Fruit fly (Drosophila melanogaster) whole organism, embryonic: ENCODE measurements around the gene nompC.

Experiments
- Aef1 ChIP-seq: fragments of 200-800 bp; sonication (Bioruptor generic); IDR thresholded peaks from 3 replicates; pipeline ENCODE4 v1.3.6; 2022; ENCODE audit warnings: missing biosample characterization, missing genetic modification characterization
- Bdp1 ChIP-seq: fragments of 200-800 bp; sonication (Bioruptor generic); optimal IDR thresholded peaks from 3 replicates; lab custom pipeline; 2016; ENCODE audit warnings: missing biosample characterization, missing genetic modification characterization
- BtbVII ChIP-seq: fragments of 200-800 bp; sonication (Bioruptor generic); optimal IDR thresholded peaks from 3 replicates; lab custom pipeline; 2017; ENCODE audit warnings: missing biosample characterization, mild to moderate bottlenecking, missing genetic modification characterization
- C15 ChIP-seq: fragments of 200-800 bp; sonication (Bioruptor generic); IDR thresholded peaks from 3 replicates; pipeline ENCODE4 v1.3.6; 2022; ENCODE audit warnings: missing biosample characterization, missing genetic modification characterization
- CG10979 ChIP-seq: fragments of 200-800 bp; sonication (Bioruptor generic); optimal IDR thresholded peaks from 2 replicates; lab custom pipeline; 2018; ENCODE audit warnings: missing biosample characterization, mild to moderate bottlenecking, missing genetic modification characterization, moderate library complexity
- CG11456 ChIP-seq: fragments of 200-800 bp; sonication (Bioruptor generic); IDR thresholded peaks from 3 replicates; pipeline ENCODE4 v1.3.6; 2022; ENCODE audit warnings: missing biosample characterization, missing genetic modification characterization
- CG14441 ChIP-seq: fragments of 200-800 bp; sonication (Bioruptor generic); IDR thresholded peaks from 2 replicates; pipeline ENCODE4 v1.3.6; 2022; ENCODE audit warnings: missing biosample characterization, missing genetic modification characterization
- CG14667 ChIP-seq: fragments of 200-800 bp; sonication (Bioruptor generic); IDR thresholded peaks from 2 replicates; pipeline ENCODE4 v1.3.6; 2022; ENCODE audit warnings: missing biosample characterization, missing genetic modification characterization
- CG14710 ChIP-seq: fragments of 200-800 bp; sonication (Bioruptor generic); optimal IDR thresholded peaks from 3 replicates; lab custom pipeline; 2019; ENCODE audit warnings: missing biosample characterization, mild to moderate bottlenecking, missing genetic modification characterization, moderate library complexity
- CG15011 ChIP-seq: fragments of 200-800 bp; sonication (Bioruptor generic); optimal IDR thresholded peaks from 3 replicates; lab custom pipeline; 2018; ENCODE audit warnings: missing biosample characterization, mild to moderate bottlenecking, missing genetic modification characterization
- CG15479 ChIP-seq: fragments of 200-800 bp; sonication (Bioruptor generic); optimal IDR thresholded peaks from 3 replicates; lab custom pipeline; 2019; ENCODE audit warnings: missing biosample characterization, mild to moderate bottlenecking, missing genetic modification characterization, moderate library complexity
- CG15696 ChIP-seq: fragments of 200-800 bp; sonication (Bioruptor generic); optimal IDR thresholded peaks from 2 replicates; lab custom pipeline; 2019; ENCODE audit warnings: missing biosample characterization, mild to moderate bottlenecking, missing genetic modification characterization, moderate library complexity
- CG16813 ChIP-seq: fragments of 200-800 bp; sonication (Bioruptor generic); IDR thresholded peaks from 3 replicates; pipeline ENCODE4 v1.3.6; 2022; ENCODE audit warnings: missing biosample characterization, missing genetic modification characterization; ENCODE audit not compliant: partially characterized antibody
- CG2678 ChIP-seq: fragments of 200-800 bp; sonication (Bioruptor generic); optimal IDR thresholded peaks from 3 replicates; lab custom pipeline; 2019; ENCODE audit warnings: missing biosample characterization, mild to moderate bottlenecking, missing genetic modification characterization, moderate library complexity
- CG2875 ChIP-seq: fragments of 200-800 bp; sonication (Bioruptor generic); optimal IDR thresholded peaks from 2 replicates; lab custom pipeline; 2017; ENCODE audit warnings: missing biosample characterization, mild to moderate bottlenecking, missing genetic modification characterization, missing genetic modification reagents
- CG32767 ChIP-seq: fragments of 200-800 bp; sonication (Bioruptor generic); IDR thresholded peaks from 2 replicates; pipeline ENCODE4 v1.3.6; 2022; ENCODE audit warnings: missing biosample characterization, missing genetic modification characterization
- CG7745 ChIP-seq: fragments of 200-800 bp; sonication (Bioruptor generic); optimal IDR thresholded peaks from 2 replicates; lab custom pipeline; 2018; ENCODE audit warnings: missing biosample characterization, mild to moderate bottlenecking, missing genetic modification characterization, moderate library complexity
- CG7963 ChIP-seq: fragments of 200-800 bp; sonication (Bioruptor generic); IDR thresholded peaks from 3 replicates; pipeline ENCODE4 v1.3.6; 2022; ENCODE audit warnings: missing biosample characterization, missing genetic modification characterization; ENCODE audit not compliant: partially characterized antibody
- CG8924 ChIP-seq: fragments of 200-800 bp; optimal IDR thresholded peaks from 3 replicates; lab custom pipeline; 2019; ENCODE audit warnings: missing biosample characterization, mild to moderate bottlenecking, missing genetic modification characterization, moderate library complexity
- CG9437 ChIP-seq: fragments of 200-800 bp; sonication (Bioruptor generic); optimal IDR thresholded peaks from 2 replicates; lab custom pipeline; 2018; ENCODE audit warnings: missing biosample characterization, mild to moderate bottlenecking, missing genetic modification characterization
- CG9609 ChIP-seq: fragments of 200-800 bp; sonication (Bioruptor generic); optimal IDR thresholded peaks from 3 replicates; lab custom pipeline; 2016; ENCODE audit warnings: missing biosample characterization, missing genetic modification characterization
- CG9932 ChIP-seq: fragments of 200-800 bp; sonication (Bioruptor generic); IDR thresholded peaks from 2 replicates; pipeline ENCODE4 v1.3.6; 2022; ENCODE audit warnings: missing biosample characterization, missing genetic modification characterization
- D19A ChIP-seq: fragments of 200-800 bp; optimal IDR thresholded peaks from 3 replicates; lab custom pipeline; 2019; ENCODE audit warnings: missing biosample characterization, mild to moderate bottlenecking, missing genetic modification characterization, moderate library complexity
- Dek ChIP-seq: fragments of 200-800 bp; sonication (Bioruptor generic); optimal IDR thresholded peaks from 3 replicates; lab custom pipeline; 2019; ENCODE audit warnings: missing biosample characterization, mild to moderate bottlenecking, missing genetic modification characterization, moderate library complexity
- E2f1 ChIP-seq: fragments of 200-800 bp; sonication (Bioruptor generic); IDR thresholded peaks from 2 replicates; pipeline ENCODE4 v1.3.6; 2022; ENCODE audit warnings: missing biosample characterization, missing genetic modification characterization
- Hr3 ChIP-seq: fragments of 200-800 bp; sonication (Bioruptor generic); optimal IDR thresholded peaks from 3 replicates; lab custom pipeline; 2016; ENCODE audit warnings: missing biosample characterization, missing genetic modification characterization
- Hr51 ChIP-seq, 2 experiments: fragments of 200-800 bp; sonication (Bioruptor generic); optimal IDR thresholded peaks; 2 replicates in 1 of 2; 3 replicates in 1 of 2; lab custom pipeline; 2016 to 2018; ENCODE audit warnings: missing biosample characterization in 2 of 2, missing genetic modification characterization in 2 of 2, mild to moderate bottlenecking in 1 of 2, moderate library complexity in 1 of 2
- Hr78 ChIP-seq, 2 experiments: fragments of 200-800 bp in 1 of 2; fragments of >200 bp in 1 of 2; sonication (Bioruptor generic) in 1 of 2; optimal IDR thresholded peaks; 2 replicates each; lab custom pipeline; 2017 to 2019; ENCODE audit warnings: missing biosample characterization in 2 of 2, missing genetic modification characterization in 2 of 2, mild to moderate bottlenecking in 1 of 2, moderate library complexity in 1 of 2
- Jarid2 ChIP-seq: fragments of 200-800 bp; sonication (Bioruptor generic); optimal IDR thresholded peaks from 3 replicates; lab custom pipeline; 2017; ENCODE audit warnings: mild to moderate bottlenecking, missing biosample characterization, missing genetic modification reagents, missing genetic modification characterization
- Nf-YC ChIP-seq: fragments of 200-800 bp; optimal IDR thresholded peaks from 3 replicates; lab custom pipeline; 2019; ENCODE audit warnings: missing biosample characterization, mild to moderate bottlenecking, missing genetic modification characterization, moderate library complexity
- Oli ChIP-seq: fragments of 200-800 bp; sonication (Bioruptor generic); optimal IDR thresholded peaks from 2 replicates; lab custom pipeline; 2018; ENCODE audit warnings: missing biosample characterization, mild to moderate bottlenecking, missing genetic modification characterization, moderate library complexity
- Rfx ChIP-seq: fragments of 200-800 bp; sonication (Bioruptor generic); IDR thresholded peaks from 2 replicates; pipeline ENCODE4 v1.3.6; 2022; ENCODE audit warnings: missing biosample characterization, missing genetic modification characterization
- Ssrp ChIP-seq: fragments of 200-800 bp; sonication (Bioruptor generic); optimal IDR thresholded peaks from 2 replicates; lab custom pipeline; 2018; ENCODE audit warnings: missing biosample characterization, mild to moderate bottlenecking, missing genetic modification characterization, moderate library complexity
- Xrp1 ChIP-seq: fragments of 200-800 bp; sonication (Bioruptor generic); IDR thresholded peaks from 2 replicates; pipeline ENCODE4 v1.3.6; 2022; ENCODE audit warnings: missing biosample characterization, missing genetic modification characterization
- ase ChIP-seq: fragments of 200-800 bp; sonication (Bioruptor generic); IDR thresholded peaks from 3 replicates; pipeline ENCODE4 v1.3.6; 2022; ENCODE audit warnings: missing biosample characterization, missing genetic modification characterization
- cad ChIP-seq: fragments of >200 bp; optimal IDR thresholded peaks from 2 replicates; lab custom pipeline; 2017; ENCODE audit warnings: missing biosample characterization, missing genetic modification characterization
- dysf ChIP-seq: fragments of 200-800 bp; sonication (Bioruptor generic); IDR thresholded peaks from 3 replicates; pipeline ENCODE4 v1.3.6; 2022; ENCODE audit warnings: missing biosample characterization, missing genetic modification characterization
- eve ChIP-seq, 2 experiments: fragments of >200 bp; optimal IDR thresholded peaks; 2 replicates each; lab custom pipeline; 2017; ENCODE audit warnings: missing biosample characterization in 2 of 2, missing genetic modification characterization in 2 of 2
- eyg ChIP-seq: fragments of 200-800 bp; sonication (Bioruptor generic); optimal IDR thresholded peaks from 3 replicates; lab custom pipeline; 2016; ENCODE audit warnings: missing biosample characterization, missing genetic modification characterization
- gt ChIP-seq: fragments of 200-800 bp; sonication (Bioruptor generic); IDR thresholded peaks from 2 replicates; pipeline ENCODE4 v1.3.6; 2022; ENCODE audit warnings: missing biosample characterization, missing genetic modification characterization
- ind ChIP-seq: fragments of 200-800 bp; sonication (Bioruptor generic); optimal IDR thresholded peaks from 3 replicates; lab custom pipeline; 2016; ENCODE audit warnings: missing biosample characterization, missing genetic modification characterization
- jigr1 ChIP-seq: fragments of 200-800 bp; sonication (Bioruptor generic); IDR thresholded peaks from 3 replicates; pipeline ENCODE4 v1.3.6; 2022; ENCODE audit warnings: missing biosample characterization, missing genetic modification characterization
- kni ChIP-seq: fragments of 200-800 bp; sonication (Bioruptor generic); optimal IDR thresholded peaks from 3 replicates; lab custom pipeline; 2017; ENCODE audit warnings: mild to moderate bottlenecking, missing biosample characterization, missing genetic modification reagents, missing genetic modification characterization
- mld ChIP-seq: fragments of 200-800 bp; sonication (Bioruptor generic); IDR thresholded peaks from 3 replicates; pipeline ENCODE4 v1.3.6; 2022; ENCODE audit warnings: missing biosample characterization, missing genetic modification characterization; ENCODE audit not compliant: partially characterized antibody
- pho ChIP-seq: fragments of 200-800 bp; sonication (Bioruptor generic); optimal IDR thresholded peaks from 2 replicates; lab custom pipeline; 2016; ENCODE audit warnings: missing biosample characterization, missing genetic modification characterization
- sima ChIP-seq: fragments of 200-800 bp; sonication (Bioruptor generic); optimal IDR thresholded peaks from 2 replicates; lab custom pipeline; 2016; ENCODE audit warnings: missing biosample characterization, missing genetic modification characterization
- slp2 ChIP-seq: fragments of 200-800 bp; sonication (Bioruptor generic); optimal IDR thresholded peaks from 2 replicates; lab custom pipeline; 2016; ENCODE audit warnings: missing biosample characterization, missing genetic modification characterization
- trh ChIP-seq: fragments of 200-800 bp; sonication (Bioruptor generic); optimal IDR thresholded peaks from 2 replicates; lab custom pipeline; 2016; ENCODE audit warnings: missing biosample characterization, missing genetic modification characterization
- zen2 ChIP-seq: fragments of 200-800 bp; sonication (Bioruptor generic); IDR thresholded peaks from 3 replicates; pipeline ENCODE4 v1.3.6; 2022; ENCODE audit warnings: missing biosample characterization, missing genetic modification characterization; ENCODE audit not compliant: partially characterized antibody

The nompC gene

DNA sequence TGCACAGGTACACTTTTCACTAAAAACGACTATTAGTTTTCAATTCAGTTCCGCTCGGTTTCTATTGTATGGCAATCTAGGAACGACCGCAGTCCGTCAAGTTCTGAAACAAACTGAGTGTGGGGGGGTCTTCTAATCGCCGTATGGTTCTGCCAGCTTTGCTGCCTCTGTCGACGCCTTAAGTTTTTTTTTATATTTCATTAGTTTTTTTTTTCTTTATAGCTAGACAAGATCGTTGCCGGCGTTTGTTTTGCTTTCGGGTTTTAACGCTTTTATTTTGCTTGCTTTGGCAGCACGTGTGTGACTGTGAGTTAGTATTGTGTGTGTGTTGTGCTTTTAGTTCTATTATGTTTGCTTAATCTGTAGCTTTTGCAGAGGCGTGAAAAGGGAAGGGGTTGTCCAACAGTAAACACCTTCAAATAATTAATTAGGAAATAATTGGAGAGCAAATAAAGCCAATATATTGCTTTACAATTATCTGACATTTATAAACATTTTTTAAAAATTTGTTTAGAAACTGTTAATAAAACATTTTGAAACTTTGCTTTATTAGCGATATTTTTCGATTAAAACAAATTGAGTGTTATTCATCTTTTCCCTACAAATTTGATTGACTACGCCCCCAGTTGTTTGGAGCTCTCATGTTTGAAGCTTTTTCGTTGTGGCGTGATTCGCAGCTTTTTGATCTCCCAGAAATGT is 3.7 kb upstream of the nompC start, which contains the start of gene Acsf2 (continued):
- peak; percentile 97 for TF ChIP-seq BtbVII (GFP tag; lab: Kevin White, UChicago)
- TF ChIP-seq ase (GFP tag; lab: Robert Waterston, UW), result peak; percentile 84
- TF ChIP-seq CG32767, result peak; percentile 91
- peak; percentile 93 for TF ChIP-seq Hr3
- TF ChIP-seq Xrp1, result peak; percentile 86
- TF ChIP-seq Oli (tag; lab: Kevin White, UChicago), result peak; percentile 92
- no peak for TF ChIP-seq zen2 (GFP tag; lab: Robert Waterston, UW)
- peak; percentile 35 for TF ChIP-seq CG10979 (tag; lab: Kevin White, UChicago)
- TF ChIP-seq Ssrp, result peak; percentile 74
- TF ChIP-seq CG15696, result peak; percentile 86
- TF ChIP-seq E2f1 (GFP tag; lab: Robert Waterston, UW), result peak; percentile 96
- TF ChIP-seq CG9437 (GFP tag; lab: Kevin White, UChicago), result peak; percentile 88
- peak; percentile 99 for TF ChIP-seq CG2678 (tag; lab: Kevin White, UChicago)
- no peak for TF ChIP-seq CG7963
- TF ChIP-seq D19A, result peak; percentile 84
- peak; percentile 92 for TF ChIP-seq C15 (GFP tag; lab: Robert Waterston, UW)
- no peak for TF ChIP-seq mld (GFP tag; lab: Robert Waterston, UW)
- TF ChIP-seq Jarid2, result peak; percentile 81
- no peak for TF ChIP-seq kni (GFP tag; lab: Kevin White, UChicago)
- peak; percentile 90 for TF ChIP-seq eyg (GFP tag; lab: Kevin White, UChicago)
- TF ChIP-seq pho (GFP tag; lab: Kevin White, UChicago), result peak; percentile 99
- TF ChIP-seq CG2875 (GFP tag; lab: Kevin White, UChicago), result no peak
- TF ChIP-seq Aef1 (GFP tag; lab: Robert Waterston, UW), result peak; percentile 96
- TF ChIP-seq ind (GFP tag; lab: Kevin White, UChicago), result peak; percentile 98
- no peak for TF ChIP-seq CG15479 (GFP tag; lab: Kevin White, UChicago)
- peak; percentile 90 for TF ChIP-seq Nf-YC
- peak; percentile 95 for TF ChIP-seq CG14441 (GFP tag; lab: Robert Waterston, UW)
- peak; percentile 91 for TF ChIP-seq slp2 (GFP tag; lab: Kevin White, UChicago)
- peak; percentile 94 for TF ChIP-seq CG9609
- peak; percentile 80 for TF ChIP-seq Bdp1 (GFP tag; lab: Kevin White, UChicago)
- peak; percentile 99 for TF ChIP-seq dysf
- no peak for TF ChIP-seq gt (GFP tag; lab: Robert Waterston, UW)
- peak; percentile 98 for TF ChIP-seq CG8924 (tag; lab: Kevin White, UChicago)
- TF ChIP-seq Hr78 (GFP tag; optimal IDR thresholded peaks at IDR 0.05; lab: Kevin White, UChicago), result no peak
- TF ChIP-seq sima (GFP tag; lab: Kevin White, UChicago), result peak; percentile 81
- TF ChIP-seq CG11456 (GFP tag; lab: Robert Waterston, UW), result peak; percentile 98
- TF ChIP-seq Dek, result peak; percentile 98
- TF ChIP-seq jigr1 (GFP tag; lab: Robert Waterston, UW), result peak; percentile 86; the same call in 2 of the 3 replicates
- TF ChIP-seq CG9932 (GFP tag; lab: Robert Waterston, UW), result peak; percentile 98
- peak; percentile 98 for TF ChIP-seq CG15011 (GFP tag; lab: Kevin White, UChicago)
- TF ChIP-seq trh, result peak; percentile 77
- TF ChIP-seq Hr51 (GFP tag; optimal IDR thresholded peaks at IDR 0.05; lab: Kevin White, UChicago), result peak; percentile 95 to 97
- TF ChIP-seq CG7745 (tag; lab: Kevin White, UChicago), result no peak
- no peak for TF ChIP-seq CG16813
- TF ChIP-seq CG14667, result peak; percentile 92
- peak; percentile 99 for TF ChIP-seq Rfx (GFP tag; lab: Robert Waterston, UW)
- peak in 1 of 2 experiments; percentile 89 for TF ChIP-seq eve (GFP tag; optimal IDR thresholded peaks at IDR 0.05; lab: Kevin White, UChicago)
- no peak for TF ChIP-seq cad (GFP tag; lab: Kevin White, UChicago)
- TF ChIP-seq CG14710 (tag; lab: Kevin White, UChicago), result peak; percentile 13
